Worm (Caenorhabditis elegans) whole organism, midembryonic: ENCODE data around the gene F52D10.4.
A peak's percentile ranks its signal among the peaks of the same experiment; 100 is the strongest.

ENCODE experiments used
- T22C8.4 ChIP-seq: fragments of 200-800 bp; sonication (Bioruptor generic); IDR thresholded peaks from 2 replicates; pipeline ENCODE4 v1.3.6; 2022; ENCODE audit warnings: missing genetic modification characterization, missing compliant biosample characterization
- cog-1 ChIP-seq: sonication (generic microtip); optimal IDR thresholded peaks from 2 replicates; lab custom pipeline; 2016; ENCODE audit warnings: missing genetic modification characterization, missing compliant biosample characterization
- flt-1 ChIP-seq: fragments of 200-800 bp; sonication (Bioruptor generic); IDR thresholded peaks from 2 replicates; pipeline ENCODE4 v1.3.6; 2022; ENCODE audit warnings: missing genetic modification characterization, missing compliant biosample characterization
- klf-2 ChIP-seq: fragments of 200-800 bp; sonication (Bioruptor generic); conservative IDR thresholded peaks from 2 replicates; pipeline ENCODE4 v1.3.6; 2022; ENCODE audit warnings: missing genetic modification reagents, missing genetic modification characterization, missing compliant biosample characterization
- med-1 ChIP-seq: sonication (generic microtip); optimal IDR thresholded peaks from 2 replicates; lab custom pipeline; 2017; ENCODE audit warnings: missing genetic modification characterization, mild to moderate bottlenecking, missing compliant biosample characterization, antibody characterized with exemption, missing genetic modification reagents; ENCODE audit not compliant: insufficient read depth
- ref-1 ChIP-seq: fragments of 200-800 bp; sonication (Bioruptor generic); conservative IDR thresholded peaks from 2 replicates; pipeline ENCODE4 v1.3.6; 2022; ENCODE audit warnings: missing genetic modification reagents, missing genetic modification characterization, missing compliant biosample characterization
- tab-1 ChIP-seq: fragments of 200-800 bp; sonication (Bioruptor generic); IDR thresholded peaks from 2 replicates; pipeline ENCODE4 v1.3.6; 2022; ENCODE audit warnings: missing genetic modification characterization, missing compliant biosample characterization
- ztf-23 ChIP-seq: fragments of 200-800 bp; sonication (Bioruptor generic); IDR thresholded peaks from 2 replicates; pipeline ENCODE4 v1.3.6; 2022; ENCODE audit warnings: missing genetic modification reagents, missing genetic modification characterization, missing compliant biosample characterization
- ztf-29 ChIP-seq: fragments of 200-800 bp; sonication (Bioruptor generic); IDR thresholded peaks from 2 replicates; pipeline ENCODE4 v1.3.6; 2022; ENCODE audit warnings: missing genetic modification reagents, missing genetic modification characterization, missing compliant biosample characterization

Gene F52D10.4

ce11 chrX:11656519-11657006 is 39.3 kb downstream of the F52D10.4 start, which contains the start of gene T04F8.2:
TSS of gene T04F8.2 (minus strand) at chrX:11656569.
- TF ChIP-seq ztf-29 (no peak), tab-1 (GFP tag; lab: Robert Waterston, UW) (no peak), flt-1 (no peak), klf-2 (GFP tag; lab: Robert Waterston, UW) (no peak), cog-1 (tag; lab: Kevin White, UChicago) (peak; percentile 45), T22C8.4 (GFP tag; lab: Robert Waterston, UW) (peak; percentile 39; the same call in 1 of the 2 replicates), ref-1 (GFP tag; lab: Robert Waterston, UW) (no peak), ztf-23 (GFP tag; lab: Robert Waterston, UW) (no peak)

- TF ChIP-seq ztf-29 (no peak), med-1 (GFP tag; lab: Kevin White, UChicago) (no peak), tab-1 (GFP tag; lab: Robert Waterston, UW) (no peak), T22C8.4 (GFP tag; lab: Robert Waterston, UW) (no peak), klf-2 (GFP tag; lab: Robert Waterston, UW) (no peak), cog-1 (tag; lab: Kevin White, UChicago) (no peak), ref-1 (GFP tag; lab: Robert Waterston, UW) (no peak), ztf-23 (GFP tag; lab: Robert Waterston, UW) (no peak), flt-1 (no peak)
Observed at ce11 chrX:11658331-11658730, 41.1 kb downstream of the F52D10.4 start, which contains the start of gene T04F8.3. TSS of gene T04F8.3 (plus strand) at chrX:11658631.

DNA sequence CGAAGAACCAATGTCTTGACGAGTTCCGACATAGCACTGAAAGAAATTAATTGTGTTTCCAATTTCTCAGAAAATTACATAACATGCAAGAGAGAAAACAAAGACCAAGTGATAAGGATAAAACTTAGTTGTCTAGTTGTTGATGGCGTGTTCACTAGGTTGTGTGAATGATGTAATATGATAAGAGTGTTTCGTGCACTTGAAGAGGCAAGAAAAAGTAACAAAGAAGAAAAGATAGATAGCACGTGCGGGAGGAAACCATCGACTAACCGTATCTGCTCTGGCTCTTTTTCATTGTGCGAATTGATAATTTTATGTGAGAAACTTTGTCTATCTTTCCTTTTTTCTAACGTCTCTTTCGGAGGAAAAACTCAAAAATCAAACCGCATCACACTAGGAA is 44.4 kb downstream of the F52D10.4 start, which contains the start of gene sfxn-1.5:
sfxn-1.5 (minus strand) TSS at position 36 of the 400 bp plus-strand sequence.
- TF ChIP-seq med-1 (GFP tag; lab: Kevin White, UChicago): no peak
- no peak for TF ChIP-seq ztf-29
- TF ChIP-seq klf-2 (GFP tag; lab: Robert Waterston, UW): no peak
- no peak for TF ChIP-seq cog-1 (tag; lab: Kevin White, UChicago)
- no peak for TF ChIP-seq tab-1 (GFP tag; lab: Robert Waterston, UW)
- TF ChIP-seq ztf-23 (GFP tag; lab: Robert Waterston, UW): no peak
- TF ChIP-seq T22C8.4 (GFP tag; lab: Robert Waterston, UW): no peak
- no peak for TF ChIP-seq flt-1
- TF ChIP-seq ref-1 (GFP tag; lab: Robert Waterston, UW): no peak

- no peak for TF ChIP-seq klf-2 (GFP tag; lab: Robert Waterston, UW)
- TF ChIP-seq flt-1: no peak
- no peak for TF ChIP-seq ref-1 (GFP tag; lab: Robert Waterston, UW)
- TF ChIP-seq ztf-29: no peak
- TF ChIP-seq cog-1 (tag; lab: Kevin White, UChicago): no peak
- no peak for TF ChIP-seq T22C8.4 (GFP tag; lab: Robert Waterston, UW)
- no peak for TF ChIP-seq tab-1 (GFP tag; lab: Robert Waterston, UW)
- no peak for TF ChIP-seq ztf-23 (GFP tag; lab: Robert Waterston, UW)
- no peak for TF ChIP-seq med-1 (GFP tag; lab: Kevin White, UChicago)
Observed at ce11 chrX:11662069-11662468, 44.8 kb downstream of the F52D10.4 start.

- 0 out of 2 replicates have a peak, but pooled peaks have one; percentile 52 for TF ChIP-seq flt-1
- no peak for TF ChIP-seq med-1 (GFP tag; lab: Kevin White, UChicago)
- TF ChIP-seq cog-1 (tag; lab: Kevin White, UChicago): peak; percentile 32
Observed at ce11 chrX:11662557-11662956, 45.3 kb downstream of the F52D10.4 start.

DNA sequence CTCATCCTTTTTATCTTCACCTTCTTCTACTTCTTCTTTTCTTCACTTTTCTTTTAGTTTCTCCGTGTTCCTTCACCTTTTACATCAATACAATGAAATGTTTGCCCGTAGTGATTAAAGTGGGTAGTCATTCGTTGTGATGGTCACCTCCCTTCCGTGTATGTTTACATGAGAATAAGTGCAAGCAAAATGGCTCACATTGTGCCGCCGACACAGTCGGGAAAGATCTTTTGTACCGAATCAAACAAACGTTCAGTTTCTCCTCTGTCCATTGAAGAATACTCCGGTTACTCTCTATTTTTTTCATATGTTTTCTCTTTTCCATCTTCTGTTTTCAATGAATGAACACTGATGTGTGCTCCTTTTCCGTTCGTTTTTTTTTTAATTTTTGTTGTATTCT is 46.9 kb downstream of the F52D10.4 start:
- no peak for TF ChIP-seq flt-1
- TF ChIP-seq T22C8.4 (GFP tag; lab: Robert Waterston, UW): no peak
- no peak for TF ChIP-seq med-1 (GFP tag; lab: Kevin White, UChicago)
- TF ChIP-seq ref-1 (GFP tag; lab: Robert Waterston, UW): no peak
- no peak for TF ChIP-seq ztf-23 (GFP tag; lab: Robert Waterston, UW)
- no peak for TF ChIP-seq cog-1 (tag; lab: Kevin White, UChicago)
- TF ChIP-seq klf-2 (GFP tag; lab: Robert Waterston, UW): no peak
- no peak for TF ChIP-seq tab-1 (GFP tag; lab: Robert Waterston, UW)
- TF ChIP-seq ztf-29: no peak

DNA sequence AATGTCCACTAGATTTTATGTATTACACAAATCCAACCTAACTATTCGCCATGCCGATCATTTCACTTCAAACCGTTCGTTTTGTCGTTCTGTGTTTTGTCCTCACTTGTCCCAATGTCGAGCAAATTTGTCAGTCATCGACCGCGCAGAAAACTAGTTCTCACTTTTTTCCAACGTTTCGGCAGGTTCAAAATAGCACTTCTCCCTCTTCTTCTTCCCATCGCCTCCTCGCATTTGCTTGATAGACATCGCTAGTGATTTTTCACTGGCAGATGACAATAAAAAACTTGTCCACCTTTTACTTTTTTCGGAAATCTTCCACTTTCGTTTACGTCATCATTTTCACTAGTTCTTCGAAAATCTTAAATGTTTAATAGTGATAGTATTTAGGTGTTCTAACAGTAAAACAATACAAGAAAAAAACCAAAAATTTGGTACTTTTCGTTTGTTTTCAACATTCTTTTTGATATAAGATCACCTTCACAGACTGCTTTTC is 48.3 kb downstream of the F52D10.4 start:
- no peak for TF ChIP-seq klf-2 (GFP tag; lab: Robert Waterston, UW)
- TF ChIP-seq ztf-29: no peak
- TF ChIP-seq cog-1 (tag; lab: Kevin White, UChicago): no peak
- no peak for TF ChIP-seq med-1 (GFP tag; lab: Kevin White, UChicago)

DNA sequence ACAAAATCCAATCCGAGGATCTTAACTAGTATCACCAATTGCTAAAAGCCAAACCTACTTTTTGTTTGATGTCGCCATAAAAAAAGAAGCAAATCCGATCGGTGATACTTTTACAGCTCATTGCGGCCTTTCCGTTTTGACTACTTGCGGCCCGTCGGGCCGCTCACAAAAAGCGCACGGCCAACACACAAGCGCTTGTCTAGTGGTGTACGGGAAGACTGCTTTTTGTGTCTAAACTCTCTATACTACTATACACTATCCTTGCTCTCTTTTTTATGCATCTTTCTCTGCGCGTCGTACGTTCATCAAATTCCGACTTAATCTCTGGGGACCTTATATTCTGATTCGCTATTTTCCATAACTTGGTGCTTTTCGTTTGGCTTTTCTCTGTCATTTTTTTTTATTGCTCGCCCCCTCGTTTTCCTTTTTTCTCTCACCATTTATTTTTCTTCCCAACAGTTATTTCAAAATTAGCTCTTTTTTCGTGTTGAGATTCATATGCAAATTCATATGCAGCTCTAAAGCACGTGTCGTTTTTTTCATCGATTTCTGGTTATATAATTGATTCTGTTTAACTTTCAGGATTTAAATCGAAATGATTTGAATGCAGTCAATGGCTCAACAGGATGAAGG is 49.4 kb downstream of the F52D10.4 start, which contains the start of gene noca-2:
noca-2 (plus strand) TSS at position 583 of the 633 bp plus-strand sequence.
- TF ChIP-seq tab-1 (GFP tag; lab: Robert Waterston, UW) (no peak), flt-1 (no peak), cog-1 (tag; lab: Kevin White, UChicago) (peak; percentile 46)
